Worm (Caenorhabditis elegans) whole organism, L2 larva: ENCODE results near the gene F07B10.7.
A peak's percentile ranks its signal among the peaks of the same experiment; 100 is the strongest.

Source experiments
- F13H6.1 ChIP-seq: sonication (generic microtip); optimal IDR thresholded peaks from 2 replicates; lab custom pipeline; 2016; ENCODE audit warnings: missing genetic modification characterization, missing compliant biosample characterization
- Y55F3AM.14 ChIP-seq: fragments of 200-800 bp; sonication (Bioruptor generic); optimal IDR thresholded peaks from 2 replicates; lab custom pipeline; 2018; ENCODE audit warnings: mild to moderate bottlenecking, missing genetic modification characterization, missing compliant biosample characterization
- ZK546.5 ChIP-seq: sonication (generic microtip); optimal IDR thresholded peaks from 2 replicates; lab custom pipeline; 2017; ENCODE audit warnings: missing biosample characterization, missing genetic modification characterization
- aly-2 ChIP-seq: fragments of 150-350 bp; optimal IDR thresholded peaks from 2 replicates; lab custom pipeline; 2014; ENCODE audit warnings: missing biosample characterization, missing genetic modification characterization
- ama-1 ChIP-seq: fragments of 150-350 bp; optimal IDR thresholded peaks from 2 replicates; lab custom pipeline; 2018; ENCODE audit warnings: inconsistent platforms
- blmp-1 ChIP-seq: sonication (generic microtip); optimal IDR thresholded peaks from 2 replicates; lab custom pipeline; 2017; ENCODE audit warnings: missing genetic modification characterization, mild to moderate bottlenecking, missing compliant biosample characterization, antibody characterized with exemption, moderate library complexity; ENCODE audit not compliant: insufficient read depth
- ceh-16 ChIP-seq: fragments of 150-350 bp; optimal IDR thresholded peaks from 2 replicates; lab custom pipeline; 2014; ENCODE audit warnings: missing biosample characterization, missing genetic modification characterization
- ceh-82 ChIP-seq: fragments of 150-350 bp; optimal IDR thresholded peaks from 2 replicates; lab custom pipeline; 2014; ENCODE audit warnings: missing biosample characterization, missing genetic modification characterization
- crh-2 ChIP-seq: sonication (generic microtip); optimal IDR thresholded peaks from 2 replicates; lab custom pipeline; 2017; ENCODE audit warnings: missing biosample characterization, missing genetic modification characterization
- dmd-4 ChIP-seq: sonication (generic microtip); optimal IDR thresholded peaks from 2 replicates; lab custom pipeline; 2017; ENCODE audit warnings: missing biosample characterization, missing genetic modification characterization
- fos-1 ChIP-seq: fragments of 150-350 bp; optimal IDR thresholded peaks from 2 replicates; lab custom pipeline; 2014; ENCODE audit warnings: missing biosample characterization, missing genetic modification characterization
- gmeb-1 ChIP-seq: fragments of 150-350 bp; optimal IDR thresholded peaks from 2 replicates; lab custom pipeline; 2014; ENCODE audit warnings: missing biosample characterization, missing genetic modification characterization
- lin-13 ChIP-seq: fragments of 150-350 bp; optimal IDR thresholded peaks from 2 replicates; lab custom pipeline; 2014; ENCODE audit warnings: missing biosample characterization, missing genetic modification reagents, missing genetic modification characterization
- lin-39 ChIP-seq: fragments of 150-350 bp; optimal IDR thresholded peaks from 2 replicates; lab custom pipeline; 2014; ENCODE audit warnings: missing biosample characterization, missing genetic modification reagents, missing genetic modification characterization
- lsy-2 ChIP-seq, 2 experiments: fragments of 150-350 bp in 1 of 2; sonication (generic microtip) in 1 of 2; optimal IDR thresholded peaks; 2 replicates each; lab custom pipeline; 2014 to 2017; ENCODE audit warnings: missing biosample characterization in 2 of 2, missing genetic modification characterization in 2 of 2
- mbf-1 ChIP-seq: sonication (generic microtip); optimal IDR thresholded peaks from 2 replicates; lab custom pipeline; 2017; ENCODE audit warnings: missing biosample characterization, missing genetic modification characterization
- nhr-10 ChIP-seq: sonication (generic microtip); optimal IDR thresholded peaks from 2 replicates; lab custom pipeline; 2017; ENCODE audit warnings: missing biosample characterization, missing genetic modification characterization
- nhr-129 ChIP-seq: fragments of 150-350 bp; optimal IDR thresholded peaks from 2 replicates; lab custom pipeline; 2014; ENCODE audit warnings: missing biosample characterization, missing genetic modification characterization
- nhr-21 ChIP-seq: fragments of 150-350 bp; optimal IDR thresholded peaks from 2 replicates; lab custom pipeline; 2014; ENCODE audit warnings: missing biosample characterization, missing genetic modification characterization
- nhr-25 ChIP-seq: fragments of 150-350 bp; sonication (generic microtip); optimal IDR thresholded peaks from 3 replicates; lab custom pipeline; 2014; ENCODE audit warnings: missing biosample characterization, missing genetic modification characterization
- nhr-6 ChIP-seq: fragments of 150-350 bp; optimal IDR thresholded peaks from 2 replicates; lab custom pipeline; 2014; ENCODE audit warnings: missing biosample characterization, missing genetic modification characterization
- nhr-77 ChIP-seq: fragments of 150-350 bp; optimal IDR thresholded peaks from 2 replicates; lab custom pipeline; 2014; ENCODE audit warnings: missing biosample characterization, missing genetic modification characterization
- peb-1 ChIP-seq: fragments of 150-350 bp; optimal IDR thresholded peaks from 2 replicates; lab custom pipeline; 2014; ENCODE audit warnings: missing biosample characterization, missing genetic modification characterization
- sem-4 ChIP-seq: fragments of 150-350 bp; optimal IDR thresholded peaks from 2 replicates; lab custom pipeline; 2014; ENCODE audit warnings: missing biosample characterization, missing genetic modification reagents, missing genetic modification characterization
- sma-9 ChIP-seq, 2 experiments: fragments of 150-350 bp in 1 of 2; sonication (generic microtip) in 1 of 2; optimal IDR thresholded peaks; 2 replicates each; lab custom pipeline; 2014 to 2016; ENCODE audit warnings: missing genetic modification characterization in 2 of 2, mild to moderate bottlenecking in 1 of 2, missing biosample characterization in 1 of 2, missing compliant biosample characterization in 1 of 2, missing genetic modification reagents in 1 of 2, moderate library complexity in 1 of 2
- unc-39 ChIP-seq: fragments of 150-350 bp; optimal IDR thresholded peaks from 2 replicates; lab custom pipeline; 2014; ENCODE audit warnings: missing biosample characterization, missing genetic modification characterization
- unc-55 ChIP-seq: fragments of 150-350 bp; sonication (generic microtip); optimal IDR thresholded peaks from 3 replicates; lab custom pipeline; 2014; ENCODE audit warnings: missing biosample characterization, missing genetic modification reagents, missing genetic modification characterization
- unc-62 ChIP-seq: fragments of 150-350 bp; optimal IDR thresholded peaks from 2 replicates; lab custom pipeline; 2014; ENCODE audit warnings: missing biosample characterization, missing genetic modification reagents, missing genetic modification characterization
- zag-1 ChIP-seq: fragments of 150-350 bp; optimal IDR thresholded peaks from 2 replicates; lab custom pipeline; 2014; ENCODE audit warnings: missing biosample characterization, missing genetic modification characterization
- ztf-11 ChIP-seq: sonication (generic microtip); optimal IDR thresholded peaks from 2 replicates; lab custom pipeline; 2017; ENCODE audit warnings: missing biosample characterization, missing genetic modification characterization
- ztf-4 ChIP-seq: fragments of 150-350 bp; optimal IDR thresholded peaks from 2 replicates; lab custom pipeline; 2014; ENCODE audit warnings: missing biosample characterization, missing genetic modification characterization

F07B10.7 gene

DNA sequence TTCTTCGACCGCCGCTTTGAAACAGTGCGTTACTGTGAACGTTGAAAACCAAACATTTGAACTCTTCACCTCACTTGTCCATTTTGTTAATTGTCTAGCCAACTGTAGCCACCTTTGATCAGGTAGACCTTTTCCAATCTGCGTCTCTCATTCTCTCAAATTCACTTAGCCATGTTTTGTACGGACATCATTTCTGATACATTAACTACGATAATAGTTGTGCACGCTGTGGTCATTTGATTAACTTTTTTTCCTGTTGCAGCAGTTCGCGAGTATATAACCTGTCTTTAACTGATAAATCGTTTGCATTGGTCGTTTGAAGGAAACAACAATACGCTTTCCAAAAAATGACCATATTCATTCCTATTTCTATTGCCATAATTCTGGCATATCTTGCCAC is 43.1 kb downstream of the F07B10.7 start, which contains the start of gene cyp-29A2:
Gene cyp-29A2, plus strand, starts transcription at position 190 of the 400 bp plus-strand sequence.
- peak; percentile 24 for TF ChIP-seq sma-9 (GFP tag; optimal IDR thresholded peaks at IDR 0.05; lab: Kevin White, UChicago)
- TF ChIP-seq sma-9 (tag; optimal IDR thresholded peaks at IDR 0.05; lab: Kevin White, UChicago): no peak
- peak; percentile 28 for TF ChIP-seq crh-2
- no peak for TF ChIP-seq mbf-1
- peak; percentile 34 for TF ChIP-seq nhr-129 (tag; lab: Kevin White, UChicago)
- peak; percentile 23 for TF ChIP-seq gmeb-1 (tag; lab: Kevin White, UChicago)

DNA sequence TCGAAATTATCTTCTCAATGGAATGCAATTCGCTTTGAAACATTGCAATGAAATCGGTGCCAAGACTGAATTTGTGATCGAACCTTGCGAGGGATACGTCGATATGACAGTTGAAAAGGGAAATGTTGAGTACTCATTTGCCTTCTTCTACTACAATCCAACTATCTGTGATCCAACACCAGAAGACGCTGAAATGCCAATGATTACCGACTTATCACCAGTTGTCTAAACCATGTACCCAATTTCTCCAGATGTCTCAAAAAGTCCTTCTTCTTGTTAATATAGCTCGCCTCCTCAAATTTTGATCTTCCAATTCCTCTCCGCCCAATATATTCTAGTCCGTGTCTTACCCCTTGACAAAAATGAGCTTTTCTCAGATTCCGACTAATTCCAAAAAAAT is 44.4 kb downstream of the F07B10.7 start:
- TF ChIP-seq nhr-10 (tag; lab: Kevin White, UChicago) (no peak), Y55F3AM.14 (GFP tag; lab: Kevin White, UChicago) (no peak), ama-1 (lab: Kevin White, UChicago) (no peak)

DNA sequence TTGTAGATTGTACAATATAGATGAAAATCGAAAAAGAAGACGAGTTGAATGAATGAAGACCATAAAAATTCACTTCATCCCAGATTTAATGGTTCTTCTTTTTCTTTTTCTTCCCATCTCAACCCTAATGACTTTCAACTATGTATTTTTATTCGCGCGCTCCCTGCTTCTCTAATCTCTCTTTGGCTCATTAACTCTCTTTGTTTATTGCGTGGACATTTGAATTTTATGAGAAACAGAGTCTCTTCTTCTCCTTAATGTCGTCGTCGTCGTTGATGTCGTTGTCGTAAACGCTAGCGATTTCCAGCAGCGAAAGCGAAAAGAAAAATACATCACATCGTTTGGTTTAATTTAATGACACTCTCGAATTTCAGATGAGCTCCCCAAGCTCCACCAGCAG is 46.0 kb downstream of the F07B10.7 start:
- TF ChIP-seq sem-4 (tag; lab: Kevin White, UChicago) (no peak), fos-1 (tag; lab: Kevin White, UChicago) (no peak), sma-9 (GFP tag; optimal IDR thresholded peaks at IDR 0.05; lab: Kevin White, UChicago) (no peak), sma-9 (tag; optimal IDR thresholded peaks at IDR 0.05; lab: Kevin White, UChicago) (no peak), dmd-4 (tag; lab: Kevin White, UChicago) (no peak), ztf-4 (tag; lab: Kevin White, UChicago) (no peak), lsy-2 (tag; optimal IDR thresholded peaks at IDR 0.05; lab: Kevin White, UChicago) (no peak), aly-2 (tag; lab: Kevin White, UChicago) (no peak), ama-1 (lab: Kevin White, UChicago) (no peak), crh-2 (no peak), nhr-6 (tag; lab: Kevin White, UChicago) (no peak), unc-39 (tag; lab: Kevin White, UChicago) (no peak), Y55F3AM.14 (GFP tag; lab: Kevin White, UChicago) (no peak)

ce11 chrV:11211323-11211722 is 49.2 kb downstream of the F07B10.7 start:
- TF ChIP-seq nhr-21 (tag; lab: Kevin White, UChicago): no peak
- no peak for TF ChIP-seq sma-9 (GFP tag; optimal IDR thresholded peaks at IDR 0.05; lab: Kevin White, UChicago)
- no peak for TF ChIP-seq sma-9 (tag; optimal IDR thresholded peaks at IDR 0.05; lab: Kevin White, UChicago)
- TF ChIP-seq lin-13 (GFP tag; lab: Kevin White, UChicago): no peak
- no peak for TF ChIP-seq ceh-82 (tag; lab: Kevin White, UChicago)
- TF ChIP-seq fos-1 (tag; lab: Kevin White, UChicago): no peak
- no peak for TF ChIP-seq lin-39 (tag; lab: Kevin White, UChicago)
- no peak for TF ChIP-seq unc-62 (GFP tag; lab: Kevin White, UChicago)
- no peak for TF ChIP-seq nhr-77 (tag; lab: Kevin White, UChicago)
- no peak for TF ChIP-seq blmp-1 (tag; lab: Kevin White, UChicago)
- no peak for TF ChIP-seq nhr-25 (tag; lab: Kevin White, UChicago)
- TF ChIP-seq unc-55 (GFP tag; lab: Kevin White, UChicago): no peak
- no peak for TF ChIP-seq ztf-11 (tag; lab: Kevin White, UChicago)
- no peak for TF ChIP-seq F13H6.1 (tag; lab: Kevin White, UChicago)
- TF ChIP-seq Y55F3AM.14 (GFP tag; lab: Kevin White, UChicago): no peak
- TF ChIP-seq peb-1 (tag; lab: Kevin White, UChicago): no peak
- no peak for TF ChIP-seq ceh-16 (tag; lab: Kevin White, UChicago)

ce11 chrV:11209452-11210188 is 50.9 kb downstream of the F07B10.7 start:
- TF ChIP-seq zag-1 (no peak), unc-55 (GFP tag; lab: Kevin White, UChicago) (no peak), nhr-77 (tag; lab: Kevin White, UChicago) (no peak), ZK546.5 (tag; lab: Kevin White, UChicago) (no peak)
